Fruit fly (Drosophila melanogaster) whole organism, embryonic: ENCODE data around the gene Jhbp7.
A peak's percentile ranks its signal among the peaks of the same experiment; 100 is the strongest.

ENCODE experiments used
- Aef1 ChIP-seq: fragments of 200-800 bp; sonication (Bioruptor generic); IDR thresholded peaks from 3 replicates; pipeline ENCODE4 v1.3.6; 2022; ENCODE audit warnings: missing biosample characterization, missing genetic modification characterization
- CG10321 ChIP-seq: fragments of 200-800 bp; sonication (Bioruptor generic); IDR thresholded peaks from 2 replicates; pipeline ENCODE4 v1.3.6; 2022; ENCODE audit warnings: missing biosample characterization, missing genetic modification characterization
- CG10366 ChIP-seq: fragments of 200-800 bp; sonication (Bioruptor generic); IDR thresholded peaks from 2 replicates; pipeline ENCODE4 v1.3.6; 2022; ENCODE audit warnings: missing biosample characterization, missing genetic modification characterization
- CG11093 ChIP-seq: fragments of 200-800 bp; sonication (Bioruptor generic); IDR thresholded peaks from 3 replicates; pipeline ENCODE4 v1.3.6; 2022; ENCODE audit warnings: missing biosample characterization, missing genetic modification characterization
- CG12299 ChIP-seq: fragments of 200-800 bp; sonication (Bioruptor generic); optimal IDR thresholded peaks from 2 replicates; lab custom pipeline; 2018; ENCODE audit warnings: missing biosample characterization, mild to moderate bottlenecking, missing genetic modification characterization
- CG1233 ChIP-seq: fragments of 200-800 bp; sonication (Bioruptor generic); optimal IDR thresholded peaks from 4 replicates; lab custom pipeline; 2018; ENCODE audit warnings: missing biosample characterization, mild to moderate bottlenecking, missing genetic modification characterization
- CG12391 ChIP-seq: fragments of 200-800 bp; sonication (Bioruptor generic); optimal IDR thresholded peaks from 3 replicates; lab custom pipeline; 2018; ENCODE audit warnings: missing biosample characterization, mild to moderate bottlenecking, missing genetic modification characterization, moderate library complexity
- CG12744 ChIP-seq: fragments of 200-800 bp; sonication (Bioruptor generic); optimal IDR thresholded peaks from 2 replicates; lab custom pipeline; 2016; ENCODE audit warnings: missing biosample characterization, missing genetic modification characterization
- CG13123 ChIP-seq: fragments of 200-800 bp; sonication (Bioruptor generic); optimal IDR thresholded peaks from 2 replicates; lab custom pipeline; 2016; ENCODE audit warnings: missing biosample characterization, missing genetic modification characterization
- CG13424 ChIP-seq: fragments of 200-800 bp; sonication (Bioruptor generic); optimal IDR thresholded peaks from 2 replicates; lab custom pipeline; 2019; ENCODE audit warnings: missing biosample characterization, mild to moderate bottlenecking, missing genetic modification characterization, moderate library complexity
- CG14860 ChIP-seq: fragments of 200-800 bp; sonication (Bioruptor generic); IDR thresholded peaks from 3 replicates; pipeline ENCODE4 v1.3.6; 2022; ENCODE audit warnings: missing biosample characterization, missing genetic modification characterization; ENCODE audit not compliant: partially characterized antibody
- CG15514 ChIP-seq: fragments of 200-800 bp; sonication (Bioruptor generic); optimal IDR thresholded peaks from 3 replicates; lab custom pipeline; 2017; ENCODE audit warnings: missing biosample characterization, missing genetic modification characterization, mild to moderate bottlenecking, moderate library complexity, missing genetic modification reagents
- CG1792 ChIP-seq: fragments of 200-800 bp; sonication (Bioruptor generic); optimal IDR thresholded peaks from 2 replicates; lab custom pipeline; 2016; ENCODE audit warnings: missing biosample characterization, missing genetic modification characterization
- CG2889 ChIP-seq: fragments of 200-800 bp; sonication (Bioruptor generic); IDR thresholded peaks from 3 replicates; pipeline ENCODE4 v1.3.6; 2022; ENCODE audit warnings: missing biosample characterization, missing genetic modification characterization
- CG42726 ChIP-seq: fragments of 200-800 bp; sonication (Bioruptor generic); IDR thresholded peaks from 2 replicates; pipeline ENCODE4 v1.3.6; 2022; ENCODE audit warnings: missing biosample characterization, missing genetic modification characterization; ENCODE audit not compliant: partially characterized antibody
- CG5245 ChIP-seq: fragments of 200-800 bp; sonication (Bioruptor generic); optimal IDR thresholded peaks from 3 replicates; lab custom pipeline; 2016; ENCODE audit warnings: missing biosample characterization, missing genetic modification characterization
- CG6175 ChIP-seq: fragments of 200-800 bp; sonication (Bioruptor generic); IDR thresholded peaks from 3 replicates; pipeline ENCODE4 v1.3.6; 2022; ENCODE audit warnings: missing biosample characterization, missing genetic modification characterization
- CG6654 ChIP-seq: fragments of 200-800 bp; sonication (Bioruptor generic); optimal IDR thresholded peaks from 2 replicates; lab custom pipeline; 2017; ENCODE audit warnings: missing biosample characterization, mild to moderate bottlenecking, missing genetic modification characterization
- CG9817 ChIP-seq: fragments of 200-800 bp; sonication (Bioruptor generic); optimal IDR thresholded peaks from 2 replicates; lab custom pipeline; 2018; ENCODE audit warnings: missing biosample characterization, mild to moderate bottlenecking, missing genetic modification characterization, moderate library complexity
- Chrac-16 ChIP-seq: fragments of 200-800 bp; sonication (Bioruptor generic); optimal IDR thresholded peaks from 3 replicates; lab custom pipeline; 2016; ENCODE audit warnings: missing biosample characterization, missing genetic modification characterization
- D19B ChIP-seq: fragments of 200-800 bp; sonication (Bioruptor generic); optimal IDR thresholded peaks from 2 replicates; lab custom pipeline; 2017; ENCODE audit warnings: missing biosample characterization, mild to moderate bottlenecking, missing genetic modification characterization
- Dfd ChIP-seq, 2 experiments: fragments of >200 bp; optimal IDR thresholded peaks; 2 replicates each; lab custom pipeline; 2017; ENCODE audit warnings: missing biosample characterization in 2 of 2, missing genetic modification characterization in 2 of 2
- E2f2 ChIP-seq: fragments of 200-800 bp; sonication (Bioruptor generic); IDR thresholded peaks from 2 replicates; pipeline ENCODE4 v1.3.6; 2022; ENCODE audit warnings: missing biosample characterization, missing genetic modification characterization
- Ets65A ChIP-seq: fragments of 200-800 bp; sonication (Bioruptor generic); peaks from one replicate; lab custom pipeline; 2016; ENCODE audit warnings: missing biosample characterization, missing genetic modification characterization
- Gsc ChIP-seq: fragments of 200-800 bp; sonication (Bioruptor generic); IDR thresholded peaks from 2 replicates; pipeline ENCODE4 v1.3.6; 2022; ENCODE audit warnings: missing biosample characterization, missing genetic modification characterization
- H15 ChIP-seq: fragments of 200-800 bp; sonication (Bioruptor generic); IDR thresholded peaks from 3 replicates; pipeline ENCODE4 v1.3.6; 2022; ENCODE audit warnings: missing biosample characterization, missing genetic modification characterization
- HHEX ChIP-seq: fragments of 200-800 bp; sonication (Bioruptor generic); optimal IDR thresholded peaks from 3 replicates; lab custom pipeline; 2017; ENCODE audit warnings: missing biosample characterization, mild to moderate bottlenecking, missing genetic modification characterization, missing genetic modification reagents
- HLH3B ChIP-seq: fragments of 200-800 bp; sonication (Bioruptor generic); IDR thresholded peaks from 2 replicates; pipeline ENCODE4 v1.3.6; 2022; ENCODE audit warnings: missing biosample characterization, missing genetic modification characterization
- Mad ChIP-seq: fragments of 200-800 bp; sonication (Bioruptor generic); optimal IDR thresholded peaks from 2 replicates; lab custom pipeline; 2016; ENCODE audit warnings: missing biosample characterization, missing genetic modification characterization
- Med ChIP-seq: fragments of 200-800 bp; sonication (Bioruptor generic); peaks from one replicate; lab custom pipeline; 2016; ENCODE audit warnings: missing biosample characterization, missing genetic modification characterization, mild to moderate bottlenecking, inconsistent platforms, moderate library complexity
- Meics ChIP-seq: fragments of 200-800 bp; sonication (Bioruptor generic); optimal IDR thresholded peaks from 2 replicates; lab custom pipeline; 2017; ENCODE audit warnings: missing biosample characterization, mild to moderate bottlenecking, missing genetic modification characterization
- Myb ChIP-seq: fragments of 200-800 bp; sonication (Bioruptor generic); optimal IDR thresholded peaks from 2 replicates; lab custom pipeline; 2016; ENCODE audit warnings: missing biosample characterization, missing genetic modification characterization
- NFAT ChIP-seq: fragments of 200-800 bp; sonication (Bioruptor generic); IDR thresholded peaks from 2 replicates; pipeline ENCODE4 v1.3.6; 2022; ENCODE audit warnings: missing biosample characterization, missing genetic modification characterization
- TFAM ChIP-seq: fragments of 200-800 bp; sonication (Bioruptor generic); optimal IDR thresholded peaks from 2 replicates; lab custom pipeline; 2017; ENCODE audit warnings: missing biosample characterization, missing genetic modification characterization, inconsistent platforms
- ato ChIP-seq: fragments of 200-800 bp; sonication (Bioruptor generic); IDR thresholded peaks from 2 replicates; pipeline ENCODE4 v1.3.6; 2022; ENCODE audit warnings: missing biosample characterization, missing genetic modification characterization; ENCODE audit not compliant: partially characterized antibody
- bcd ChIP-seq: fragments of 200-800 bp; sonication (Bioruptor generic); optimal IDR thresholded peaks from 2 replicates; lab custom pipeline; 2017; ENCODE audit warnings: missing biosample characterization, mild to moderate bottlenecking, missing genetic modification characterization
- cas ChIP-seq: fragments of 200-800 bp; sonication (Bioruptor generic); IDR thresholded peaks from 2 replicates; pipeline ENCODE4 v1.3.6; 2022; ENCODE audit warnings: missing biosample characterization, missing genetic modification characterization
- chn ChIP-seq: fragments of 200-800 bp; sonication (Bioruptor generic); optimal IDR thresholded peaks from 2 replicates; lab custom pipeline; 2016; ENCODE audit warnings: missing biosample characterization, missing genetic modification characterization
- cwo ChIP-seq: fragments of 200-800 bp; sonication (Bioruptor generic); optimal IDR thresholded peaks from 3 replicates; lab custom pipeline; 2017; ENCODE audit warnings: missing biosample characterization, missing genetic modification characterization, mild to moderate bottlenecking, moderate library complexity, missing genetic modification reagents
- ems ChIP-seq: fragments of 200-800 bp; sonication (Bioruptor generic); optimal IDR thresholded peaks from 3 replicates; lab custom pipeline; 2016; ENCODE audit warnings: missing biosample characterization, missing genetic modification characterization
- ewg ChIP-seq: fragments of 200-800 bp; sonication (Bioruptor generic); optimal IDR thresholded peaks from 3 replicates; lab custom pipeline; 2017; ENCODE audit warnings: mild to moderate bottlenecking, missing biosample characterization, missing genetic modification reagents, missing genetic modification characterization
- fd3F ChIP-seq: fragments of 200-800 bp; sonication (Bioruptor generic); optimal IDR thresholded peaks from 2 replicates; lab custom pipeline; 2018; ENCODE audit warnings: missing biosample characterization, mild to moderate bottlenecking, missing genetic modification characterization, moderate library complexity
- gro ChIP-seq: fragments of 200-800 bp; sonication (Bioruptor generic); optimal IDR thresholded peaks from 2 replicates; lab custom pipeline; 2016; ENCODE audit warnings: missing biosample characterization, missing genetic modification characterization
- pho ChIP-seq: fragments of 200-800 bp; sonication (Bioruptor generic); optimal IDR thresholded peaks from 2 replicates; lab custom pipeline; 2016; ENCODE audit warnings: missing biosample characterization, missing genetic modification characterization
- sens-2 ChIP-seq: fragments of 200-800 bp; sonication (Bioruptor generic); IDR thresholded peaks from 2 replicates; pipeline ENCODE4 v1.3.6; 2022; ENCODE audit warnings: missing biosample characterization, missing genetic modification characterization
- sima ChIP-seq: fragments of 200-800 bp; sonication (Bioruptor generic); optimal IDR thresholded peaks from 2 replicates; lab custom pipeline; 2016; ENCODE audit warnings: missing biosample characterization, missing genetic modification characterization
- slbo ChIP-seq: fragments of 200-800 bp; sonication (Bioruptor generic); IDR thresholded peaks from 2 replicates; pipeline ENCODE4 v1.3.6; 2022; ENCODE audit warnings: missing biosample characterization, missing genetic modification characterization
- so ChIP-seq: fragments of 200-800 bp; sonication (Bioruptor generic); IDR thresholded peaks from 3 replicates; pipeline ENCODE4 v1.3.6; 2022; ENCODE audit warnings: missing biosample characterization, missing genetic modification characterization
- toy ChIP-seq: fragments of 200-800 bp; sonication (Bioruptor generic); IDR thresholded peaks from 2 replicates; pipeline ENCODE4 v1.3.6; 2022; ENCODE audit warnings: missing biosample characterization, missing genetic modification characterization
- wek ChIP-seq: fragments of 200-800 bp; sonication (Bioruptor generic); optimal IDR thresholded peaks from 3 replicates; lab custom pipeline; 2018; ENCODE audit warnings: missing biosample characterization, mild to moderate bottlenecking, missing genetic modification characterization, moderate library complexity
- wor ChIP-seq: fragments of 200-800 bp; sonication (Bioruptor generic); IDR thresholded peaks from 2 replicates; pipeline ENCODE4 v1.3.6; 2022; ENCODE audit warnings: missing biosample characterization, missing genetic modification characterization
- zfh1 ChIP-seq: fragments of 200-800 bp; sonication (Bioruptor generic); IDR thresholded peaks from 3 replicates; pipeline ENCODE4 v1.3.6; 2022; ENCODE audit warnings: missing biosample characterization, missing genetic modification characterization

Jhbp7 gene

dm6 chr3R:25262322-25262761 lies 24.9 kb downstream of the Jhbp7 start, which contains the start of the genes Kdsr and CG11858:
Kdsr (minus strand) TSS chr3R:25262498.
CG11858 (plus strand) TSS chr3R:25262741.
- TF ChIP-seq CG11093: peak; percentile 53; the same call in 1 of the 3 replicates
- peak; percentile 47 for TF ChIP-seq fd3F (GFP tag; lab: Kevin White, UChicago)
- peak; percentile 69 for TF ChIP-seq CG15514 (GFP tag; lab: Kevin White, UChicago)
- TF ChIP-seq Med: peak; percentile 95
- TF ChIP-seq CG9817 (tag; lab: Kevin White, UChicago): peak; percentile 65
- TF ChIP-seq CG6175 (GFP tag; lab: Robert Waterston, UW): no peak
- peak; percentile 79 for TF ChIP-seq CG12391 (tag; lab: Kevin White, UChicago)
- peak; percentile 40 for TF ChIP-seq CG1792 (GFP tag; lab: Kevin White, UChicago)
- no peak for TF ChIP-seq Dfd (GFP tag; optimal IDR thresholded peaks at IDR 0.05; lab: Kevin White, UChicago)
- peak; percentile 25 for TF ChIP-seq wek
- TF ChIP-seq cwo (GFP tag; lab: Kevin White, UChicago): peak; percentile 12
- no peak for TF ChIP-seq CG6654 (GFP tag; lab: Kevin White, UChicago)
- TF ChIP-seq CG10321 (GFP tag; lab: Robert Waterston, UW): no peak
- peak; percentile 6 for TF ChIP-seq CG13123 (GFP tag; lab: Kevin White, UChicago)
- peak; percentile 12 for TF ChIP-seq HHEX (GFP tag; lab: Kevin White, UChicago)
- peak; percentile 94 for TF ChIP-seq Ets65A (GFP tag; lab: Kevin White, UChicago)
- TF ChIP-seq D19B (GFP tag; lab: Kevin White, UChicago): no peak
- TF ChIP-seq CG5245: peak; percentile 24
- no peak for TF ChIP-seq ato (GFP tag; lab: Robert Waterston, UW)
- TF ChIP-seq CG10366 (GFP tag; lab: Robert Waterston, UW): peak; percentile 52
- TF ChIP-seq wor (GFP tag; lab: Robert Waterston, UW): peak; percentile 46; the same call in 1 of the 2 replicates
- peak; percentile 65 for TF ChIP-seq chn
- peak; percentile 57 for TF ChIP-seq pho
- TF ChIP-seq TFAM: no peak
- TF ChIP-seq bcd (GFP tag; lab: Kevin White, UChicago): no peak
- TF ChIP-seq toy (GFP tag; lab: Robert Waterston, UW): no peak
- no peak for TF ChIP-seq so
- TF ChIP-seq ewg (GFP tag; lab: Kevin White, UChicago): no peak
- peak; percentile 61 for TF ChIP-seq Meics (GFP tag; lab: Kevin White, UChicago)
- peak; percentile 51 for TF ChIP-seq Myb (GFP tag; lab: Kevin White, UChicago)
- peak; percentile 49 for TF ChIP-seq CG12299
- no peak for TF ChIP-seq sens-2 (GFP tag; lab: Robert Waterston, UW)
- no peak for TF ChIP-seq CG14860 (GFP tag; lab: Robert Waterston, UW)
- TF ChIP-seq CG42726 (GFP tag; lab: Robert Waterston, UW): no peak
- TF ChIP-seq Mad (GFP tag; lab: Kevin White, UChicago): peak; percentile 61
- TF ChIP-seq H15 (GFP tag; lab: Robert Waterston, UW): peak; percentile 74
- peak; percentile 69 for TF ChIP-seq CG13424 (tag; lab: Kevin White, UChicago)
- peak; percentile 52; the same call in 1 of the 2 replicates for TF ChIP-seq cas (GFP tag; lab: Robert Waterston, UW)
- peak; percentile 56; the same call in 1 of the 2 replicates for TF ChIP-seq E2f2
- TF ChIP-seq sima (GFP tag; lab: Kevin White, UChicago): no peak
- TF ChIP-seq Gsc (GFP tag; lab: Robert Waterston, UW): no peak
- TF ChIP-seq slbo (GFP tag; lab: Robert Waterston, UW): peak; percentile 81
- peak; percentile 58 for TF ChIP-seq Chrac-16
- TF ChIP-seq CG2889 (GFP tag; lab: Robert Waterston, UW): peak; percentile 72
- TF ChIP-seq CG1233 (GFP tag; lab: Kevin White, UChicago): peak; percentile 25
- peak; percentile 39; the same call in 1 of the 2 replicates for TF ChIP-seq NFAT (GFP tag; lab: Robert Waterston, UW)
- TF ChIP-seq ems (GFP tag; lab: Kevin White, UChicago): peak; percentile 19
- TF ChIP-seq HLH3B: peak; percentile 21; the same call in 1 of the 2 replicates
- peak; percentile 58 for TF ChIP-seq gro (GFP tag; lab: Kevin White, UChicago)
- peak; percentile 40 for TF ChIP-seq CG12744 (GFP tag; lab: Kevin White, UChicago)
- TF ChIP-seq Aef1 (GFP tag; lab: Robert Waterston, UW): peak; percentile 53
- peak; percentile 77 for TF ChIP-seq zfh1 (GFP tag; lab: Robert Waterston, UW)
